Worm (Caenorhabditis elegans): Measurements from ENCODE around the gene cyp-37A1.
A peak's percentile ranks its signal among the peaks of the same experiment; 100 is the strongest.

The cyp-37A1 gene

DNA sequence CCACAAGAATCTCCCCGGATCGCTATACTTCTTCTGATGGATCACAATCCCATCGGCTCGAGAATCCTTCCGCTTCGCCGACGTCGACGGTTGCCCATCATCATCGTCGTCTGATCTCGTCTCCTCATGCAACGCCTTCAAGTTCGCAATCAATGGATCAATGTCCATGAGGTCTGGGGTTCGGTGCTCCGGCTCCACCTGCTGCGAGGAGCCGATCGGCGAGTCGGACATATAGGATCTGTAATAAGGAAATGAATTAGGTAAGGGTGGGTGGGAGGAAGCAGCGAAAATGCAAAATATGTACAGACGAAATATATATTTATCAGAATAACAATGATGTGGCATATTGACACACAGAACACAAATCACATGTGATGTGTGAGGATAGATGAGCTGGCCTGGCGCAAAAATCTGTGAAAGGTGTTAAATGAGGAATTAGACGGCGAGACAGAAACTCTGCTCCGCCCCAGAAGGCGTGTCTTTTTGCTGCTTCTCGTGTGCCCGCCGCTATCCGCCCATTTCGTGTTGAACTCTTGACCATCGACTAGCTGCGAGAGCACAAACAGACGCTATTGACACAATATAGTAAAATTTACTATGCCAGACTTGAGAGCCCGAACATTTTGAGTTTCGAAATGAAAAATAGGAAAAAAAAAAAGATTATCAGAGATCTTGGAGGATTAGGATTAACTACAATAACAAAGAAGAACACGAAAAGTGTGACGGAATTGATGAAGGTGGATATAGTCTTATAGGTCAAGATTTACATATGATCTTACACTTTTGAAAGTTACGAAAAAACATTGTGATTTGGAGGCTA, 20.9 kb upstream of the cyp-37A1 start (continued):
- TF ChIP-seq C04F5.9 (tag; optimal IDR thresholded peaks at IDR 0.05), result no peak
- no peak for TF ChIP-seq C16A3.4 (tag; optimal IDR thresholded peaks at IDR 0.05)
- TF ChIP-seq pqm-1 (tag; optimal IDR thresholded peaks at IDR 0.05), result no peak
- no peak for TF ChIP-seq ces-1 (GFP tag; optimal IDR thresholded peaks at IDR 0.05)
- no peak for TF ChIP-seq lir-3 (tag; optimal IDR thresholded peaks at IDR 0.05; ENCODE audit: poor library complexity)
- TF ChIP-seq nhr-47 (tag; optimal IDR thresholded peaks at IDR 0.05), result peak; percentile 27
- no peak for TF ChIP-seq tlp-1 (tag; optimal IDR thresholded peaks at IDR 0.05)
- no peak for TF ChIP-seq irx-1 (tag; optimal IDR thresholded peaks at IDR 0.05)
- no peak for TF ChIP-seq ceh-90 (tag; optimal IDR thresholded peaks at IDR 0.05)
- TF ChIP-seq nhr-28 (tag; optimal IDR thresholded peaks at IDR 0.05), result no peak
- TF ChIP-seq skn-1 (tag; optimal IDR thresholded peaks at IDR 0.05), result no peak
- TF ChIP-seq zip-4 (GFP tag; optimal IDR thresholded peaks at IDR 0.05), result no peak

DNA sequence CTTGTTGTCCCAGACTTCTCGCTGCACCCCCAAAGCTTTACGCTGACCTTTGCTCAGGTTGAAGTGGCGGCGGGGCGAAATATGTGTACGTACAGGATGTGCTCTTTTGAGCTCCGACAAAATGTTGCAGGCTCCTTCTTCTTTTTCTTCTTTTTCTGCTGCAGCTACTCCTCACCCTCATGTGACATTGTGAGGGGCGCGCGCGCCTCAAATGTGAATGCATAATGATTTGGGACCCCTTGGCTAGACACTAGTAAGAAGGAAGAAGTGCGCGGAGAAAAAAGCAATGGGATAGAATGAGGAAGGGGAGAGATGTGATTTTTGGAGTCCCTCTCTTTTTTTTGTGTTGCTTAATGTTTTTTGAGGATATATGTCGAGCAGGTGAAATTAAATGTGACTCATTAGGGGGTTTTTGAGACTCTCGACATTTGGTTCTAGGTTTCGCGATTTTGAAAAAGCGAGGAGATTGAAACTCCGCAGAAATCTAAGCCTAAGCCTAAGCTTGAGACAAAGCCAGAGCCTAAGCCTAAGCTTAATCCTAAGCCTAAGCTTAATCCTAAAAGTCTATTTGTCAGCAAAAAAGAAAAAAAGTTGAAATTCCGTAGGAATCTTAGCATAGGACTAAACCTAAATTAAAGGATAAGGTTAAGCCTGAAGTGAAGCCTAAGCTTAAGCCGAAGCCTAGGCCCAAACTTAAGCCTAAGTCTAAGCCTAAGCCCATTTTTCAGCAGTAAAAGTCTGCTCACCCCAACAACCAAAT, 20.1 kb upstream of the cyp-37A1 start:
- no peak; the same call in 1 of the 2 replicates for TF ChIP-seq isw-1 (GFP tag; IDR thresholded peaks at IDR 0.05)
- TF ChIP-seq pag-3 (tag; optimal IDR thresholded peaks at IDR 0.05; ENCODE audit: borderline replicate concordance, insufficient read depth), result no peak
- no peak for TF ChIP-seq grh-1 (GFP tag; IDR thresholded peaks at IDR 0.05)
- no peak for TF ChIP-seq fkh-8 (tag; optimal IDR thresholded peaks at IDR 0.05)
- TF ChIP-seq elt-3 (tag; optimal IDR thresholded peaks at IDR 0.05), result no peak
- TF ChIP-seq nhr-84 (tag; optimal IDR thresholded peaks at IDR 0.05), result no peak
- TF ChIP-seq tbx-2 (tag; optimal IDR thresholded peaks at IDR 0.05), result peak; percentile 70
- TF ChIP-seq lin-15B (tag; optimal IDR thresholded peaks at IDR 0.05), result no peak
- TF ChIP-seq lir-3 (tag; optimal IDR thresholded peaks at IDR 0.05; ENCODE audit: poor library complexity), result no peak
- no peak for TF ChIP-seq ceh-63 (GFP tag; optimal IDR thresholded peaks at IDR 0.05)
- no peak for TF ChIP-seq ets-5 (GFP tag; IDR thresholded peaks at IDR 0.05)
- no peak for TF ChIP-seq mdl-1 (tag; optimal IDR thresholded peaks at IDR 0.05)
- TF ChIP-seq nhr-237 (tag; optimal IDR thresholded peaks at IDR 0.05), result no peak
- no peak for TF ChIP-seq mab-9 (GFP tag; IDR thresholded peaks at IDR 0.05)
- no peak for TF ChIP-seq ceh-90 (tag; optimal IDR thresholded peaks at IDR 0.05)
- no peak for TF ChIP-seq dsc-1 (tag; optimal IDR thresholded peaks at IDR 0.05)
- no peak for TF ChIP-seq F16B12.6 (tag; optimal IDR thresholded peaks at IDR 0.05)
- TF ChIP-seq rnt-1 (tag; optimal IDR thresholded peaks at IDR 0.05), result peak; percentile 7
- peak; percentile 34 for TF ChIP-seq snu-23 (GFP tag; optimal IDR thresholded peaks at IDR 0.05)
- TF ChIP-seq nhr-19 (GFP tag; conservative IDR thresholded peaks at IDR 0.05), result 0 out of 2 replicates have a peak, but pooled peaks have one; percentile 8
- TF ChIP-seq nhr-11 (tag; optimal IDR thresholded peaks at IDR 0.05), result no peak
- TF ChIP-seq xbp-1 (tag; optimal IDR thresholded peaks at IDR 0.05), result no peak
- TF ChIP-seq blmp-1 (tag; optimal IDR thresholded peaks at IDR 0.05), result no peak
- TF ChIP-seq ztf-4 (tag; optimal IDR thresholded peaks at IDR 0.05), result no peak
- no peak for TF ChIP-seq C04F5.9 (tag; optimal IDR thresholded peaks at IDR 0.05)
- no peak for TF ChIP-seq sup-37 (GFP tag; optimal IDR thresholded peaks at IDR 0.05)
- TF ChIP-seq fkh-10 (GFP tag; optimal IDR thresholded peaks at IDR 0.05), result peak; percentile 87
- TF ChIP-seq egl-27 (tag; optimal IDR thresholded peaks at IDR 0.05), result no peak
- peak; percentile 64 for TF ChIP-seq egl-13 (tag; optimal IDR thresholded peaks at IDR 0.05)
- no peak for TF ChIP-seq unc-98 (GFP tag; IDR thresholded peaks at IDR 0.05)
- TF ChIP-seq nhr-47 (tag; optimal IDR thresholded peaks at IDR 0.05), result peak; percentile 62
- no peak for TF ChIP-seq hlh-4 (tag; optimal IDR thresholded peaks at IDR 0.05)
- TF ChIP-seq dpl-1 (GFP tag; optimal IDR thresholded peaks at IDR 0.05), result peak in 1 of 3 experiments; percentile 16
- no peak for TF ChIP-seq ceh-8 (GFP tag; optimal IDR thresholded peaks at IDR 0.05)
- TF ChIP-seq zip-4 (GFP tag; optimal IDR thresholded peaks at IDR 0.05), result peak; percentile 20
- no peak for TF ChIP-seq nhr-85 (tag)
- no peak for TF ChIP-seq skn-1 (tag; optimal IDR thresholded peaks at IDR 0.05)
- no peak for TF ChIP-seq sox-4 (tag; optimal IDR thresholded peaks at IDR 0.05)
- TF ChIP-seq aha-1 (tag; optimal IDR thresholded peaks at IDR 0.05), result no peak
- peak; percentile 23 for TF ChIP-seq mep-1 (tag; optimal IDR thresholded peaks at IDR 0.05)
- TF ChIP-seq nhr-90 (tag; optimal IDR thresholded peaks at IDR 0.05; ENCODE audit: poor library complexity), result no peak
- TF ChIP-seq fos-1 (tag; optimal IDR thresholded peaks at IDR 0.05), result no peak

Measured in whole organism, L1 larva.